Fruit fly (Drosophila melanogaster) whole organism, embryonic: ENCODE results near the gene org-1.
A peak's percentile ranks its signal among the peaks of the same experiment; 100 is the strongest.

Experiments used
- Ada2b ChIP-seq: fragments of 200-800 bp; sonication (Bioruptor generic); IDR thresholded peaks from 2 replicates; pipeline ENCODE4 v1.3.6; 2022; ENCODE audit warnings: missing biosample characterization, missing genetic modification characterization
- Bteb2 ChIP-seq: fragments of 200-800 bp; sonication (Bioruptor generic); optimal IDR thresholded peaks from 2 replicates; lab custom pipeline; 2016; ENCODE audit warnings: missing biosample characterization, missing genetic modification characterization
- CG10959 ChIP-seq: fragments of 200-800 bp; sonication (Bioruptor generic); IDR thresholded peaks from 2 replicates; pipeline ENCODE4 v1.3.6; 2022; ENCODE audit warnings: missing biosample characterization, missing genetic modification characterization
- CG10979 ChIP-seq: fragments of 200-800 bp; sonication (Bioruptor generic); optimal IDR thresholded peaks from 2 replicates; lab custom pipeline; 2018; ENCODE audit warnings: missing biosample characterization, mild to moderate bottlenecking, missing genetic modification characterization, moderate library complexity
- CG13424 ChIP-seq: fragments of 200-800 bp; sonication (Bioruptor generic); optimal IDR thresholded peaks from 2 replicates; lab custom pipeline; 2019; ENCODE audit warnings: missing biosample characterization, mild to moderate bottlenecking, missing genetic modification characterization, moderate library complexity
- CG15601 ChIP-seq: fragments of 200-800 bp; sonication (Bioruptor generic); optimal IDR thresholded peaks from 3 replicates; lab custom pipeline; 2019; ENCODE audit warnings: missing biosample characterization, mild to moderate bottlenecking, missing genetic modification characterization, moderate library complexity
- CG1602 ChIP-seq: fragments of 200-800 bp; sonication (Bioruptor generic); optimal IDR thresholded peaks from 3 replicates; lab custom pipeline; 2016; ENCODE audit warnings: missing biosample characterization, missing genetic modification characterization
- CG1647 ChIP-seq: fragments of 200-800 bp; sonication (Bioruptor generic); optimal IDR thresholded peaks from 3 replicates; lab custom pipeline; 2016; ENCODE audit warnings: missing biosample characterization, missing genetic modification characterization
- CG16863 ChIP-seq: fragments of 200-800 bp; sonication (Bioruptor generic); optimal IDR thresholded peaks from 3 replicates; lab custom pipeline; 2016; ENCODE audit warnings: missing biosample characterization, missing genetic modification characterization
- CG1832 ChIP-seq: fragments of 200-800 bp; sonication (Bioruptor generic); optimal IDR thresholded peaks from 2 replicates; lab custom pipeline; 2017; ENCODE audit warnings: missing biosample characterization, mild to moderate bottlenecking, missing genetic modification characterization, inconsistent platforms
- CG18476 ChIP-seq: fragments of 200-800 bp; sonication (Bioruptor generic); optimal IDR thresholded peaks from 2 replicates; lab custom pipeline; 2016; ENCODE audit warnings: missing biosample characterization, mild to moderate bottlenecking, missing genetic modification characterization
- CG31388 ChIP-seq: fragments of 200-800 bp; sonication (Bioruptor generic); optimal IDR thresholded peaks from 2 replicates; lab custom pipeline; 2016; ENCODE audit warnings: missing biosample characterization, missing genetic modification characterization
- CG32532 ChIP-seq: fragments of 200-800 bp; sonication (Bioruptor generic); IDR thresholded peaks from 2 replicates; pipeline ENCODE4 v1.3.6; 2022; ENCODE audit warnings: missing biosample characterization, missing genetic modification characterization
- CG43689 ChIP-seq: fragments of 200-800 bp; sonication (Bioruptor generic); IDR thresholded peaks from 2 replicates; pipeline ENCODE4 v1.3.6; 2022; ENCODE audit warnings: missing biosample characterization, missing genetic modification characterization
- CG4404 ChIP-seq: fragments of 200-800 bp; sonication (Bioruptor generic); IDR thresholded peaks from 2 replicates; pipeline ENCODE4 v1.3.6; 2022; ENCODE audit warnings: missing biosample characterization, missing genetic modification characterization
- CG4707 ChIP-seq: fragments of 200-800 bp; sonication (Bioruptor generic); optimal IDR thresholded peaks from 2 replicates; lab custom pipeline; 2018; ENCODE audit warnings: missing biosample characterization, mild to moderate bottlenecking, missing genetic modification characterization, moderate library complexity
- CG6654 ChIP-seq: fragments of 200-800 bp; sonication (Bioruptor generic); optimal IDR thresholded peaks from 2 replicates; lab custom pipeline; 2017; ENCODE audit warnings: missing biosample characterization, mild to moderate bottlenecking, missing genetic modification characterization
- CG7357 ChIP-seq: fragments of 200-800 bp; sonication (Bioruptor generic); IDR thresholded peaks from 3 replicates; pipeline ENCODE4 v1.3.6; 2022; ENCODE audit warnings: missing biosample characterization, missing genetic modification characterization
- CG8089 ChIP-seq: fragments of 200-800 bp; sonication (Bioruptor generic); optimal IDR thresholded peaks from 3 replicates; lab custom pipeline; 2016; ENCODE audit warnings: missing biosample characterization, missing genetic modification characterization
- CG8388 ChIP-seq: fragments of 200-800 bp; sonication (Bioruptor generic); optimal IDR thresholded peaks from 2 replicates; lab custom pipeline; 2019; ENCODE audit warnings: missing biosample characterization, mild to moderate bottlenecking, missing genetic modification characterization, moderate library complexity
- CG9727 ChIP-seq: fragments of 200-800 bp; sonication (Bioruptor generic); optimal IDR thresholded peaks from 3 replicates; lab custom pipeline; 2017; ENCODE audit warnings: missing biosample characterization, mild to moderate bottlenecking, missing genetic modification characterization
- CG9817 ChIP-seq: fragments of 200-800 bp; sonication (Bioruptor generic); optimal IDR thresholded peaks from 2 replicates; lab custom pipeline; 2018; ENCODE audit warnings: missing biosample characterization, mild to moderate bottlenecking, missing genetic modification characterization, moderate library complexity
- CTCF ChIP-seq: fragments of 200-800 bp; sonication (Bioruptor generic); optimal IDR thresholded peaks from 2 replicates; lab custom pipeline; 2017; ENCODE audit warnings: missing biosample characterization, mild to moderate bottlenecking, missing genetic modification characterization, moderate library complexity
- Dp ChIP-seq: fragments of 200-800 bp; sonication (Bioruptor generic); optimal IDR thresholded peaks from 2 replicates; lab custom pipeline; 2018; ENCODE audit warnings: missing biosample characterization, mild to moderate bottlenecking, missing genetic modification characterization, moderate library complexity
- Hmr ChIP-seq: fragments of 200-800 bp; sonication (Bioruptor generic); optimal IDR thresholded peaks from 3 replicates; lab custom pipeline; 2017; ENCODE audit warnings: mild to moderate bottlenecking, missing biosample characterization, missing genetic modification reagents, missing genetic modification characterization
- Hr3 ChIP-seq: fragments of 200-800 bp; sonication (Bioruptor generic); optimal IDR thresholded peaks from 3 replicates; lab custom pipeline; 2016; ENCODE audit warnings: missing biosample characterization, missing genetic modification characterization
- Jarid2 ChIP-seq: fragments of 200-800 bp; sonication (Bioruptor generic); optimal IDR thresholded peaks from 3 replicates; lab custom pipeline; 2017; ENCODE audit warnings: mild to moderate bottlenecking, missing biosample characterization, missing genetic modification reagents, missing genetic modification characterization
- Vsx1 ChIP-seq: fragments of 200-800 bp; sonication (Bioruptor generic); optimal IDR thresholded peaks from 2 replicates; lab custom pipeline; 2017; ENCODE audit warnings: missing biosample characterization, mild to moderate bottlenecking, missing genetic modification characterization, missing genetic modification reagents
- ara ChIP-seq: fragments of 200-800 bp; sonication (Bioruptor generic); IDR thresholded peaks from 2 replicates; pipeline ENCODE4 v1.3.6; 2022; ENCODE audit warnings: missing biosample characterization, missing genetic modification characterization
- br ChIP-seq: fragments of >200 bp; optimal IDR thresholded peaks from 2 replicates; lab custom pipeline; 2017
- btn ChIP-seq: fragments of 200-800 bp; sonication (Bioruptor generic); optimal IDR thresholded peaks from 2 replicates; lab custom pipeline; 2016; ENCODE audit warnings: missing biosample characterization, missing genetic modification characterization
- cas ChIP-seq: fragments of 200-800 bp; sonication (Bioruptor generic); IDR thresholded peaks from 2 replicates; pipeline ENCODE4 v1.3.6; 2022; ENCODE audit warnings: missing biosample characterization, missing genetic modification characterization
- caup ChIP-seq: fragments of 200-800 bp; sonication (Bioruptor generic); optimal IDR thresholded peaks from 3 replicates; lab custom pipeline; 2017; ENCODE audit warnings: missing biosample characterization, mild to moderate bottlenecking, missing genetic modification characterization, moderate library complexity; ENCODE audit not compliant: severe bottlenecking
- esg ChIP-seq: fragments of 200-800 bp; sonication (Bioruptor generic); conservative IDR thresholded peaks from 2 replicates; pipeline ENCODE4 v1.3.6; 2022; ENCODE audit warnings: missing biosample characterization, missing genetic modification characterization
- ewg ChIP-seq: fragments of 200-800 bp; sonication (Bioruptor generic); optimal IDR thresholded peaks from 3 replicates; lab custom pipeline; 2017; ENCODE audit warnings: mild to moderate bottlenecking, missing biosample characterization, missing genetic modification reagents, missing genetic modification characterization
- fd64A ChIP-seq: fragments of 200-800 bp; sonication (Bioruptor generic); optimal IDR thresholded peaks from 3 replicates; lab custom pipeline; 2018; ENCODE audit warnings: missing biosample characterization, mild to moderate bottlenecking, missing genetic modification characterization
- ftz-f1 ChIP-seq: fragments of 200-800 bp; sonication (Bioruptor generic); optimal IDR thresholded peaks from 2 replicates; lab custom pipeline; 2016; ENCODE audit warnings: missing biosample characterization, missing genetic modification characterization
- gcm2 ChIP-seq: fragments of 200-800 bp; sonication (Bioruptor generic); optimal IDR thresholded peaks from 2 replicates; lab custom pipeline; 2016; ENCODE audit warnings: missing biosample characterization, missing genetic modification characterization
- gfzf ChIP-seq: fragments of 200-800 bp; sonication (Bioruptor generic); optimal IDR thresholded peaks from 2 replicates; lab custom pipeline; 2016; ENCODE audit warnings: missing biosample characterization, mild to moderate bottlenecking, missing genetic modification characterization, moderate library complexity
- hth ChIP-seq: fragments of >200 bp; optimal IDR thresholded peaks from 2 replicates; lab custom pipeline; 2017; ENCODE audit warnings: inconsistent platforms
- klu ChIP-seq: fragments of 200-800 bp; sonication (Bioruptor generic); IDR thresholded peaks from 2 replicates; pipeline ENCODE4 v1.3.6; 2022; ENCODE audit warnings: missing biosample characterization, missing genetic modification characterization
- mirr ChIP-seq: fragments of 200-800 bp; sonication (Bioruptor generic); optimal IDR thresholded peaks from 3 replicates; lab custom pipeline; 2018; ENCODE audit warnings: missing biosample characterization, mild to moderate bottlenecking, missing genetic modification characterization
- nau ChIP-seq: fragments of 200-800 bp; sonication (Bioruptor generic); optimal IDR thresholded peaks from 3 replicates; lab custom pipeline; 2017; ENCODE audit warnings: missing biosample characterization, mild to moderate bottlenecking, missing genetic modification characterization, missing genetic modification reagents
- nmo ChIP-seq: fragments of 200-800 bp; sonication (Bioruptor generic); optimal IDR thresholded peaks from 2 replicates; lab custom pipeline; 2018; ENCODE audit warnings: missing biosample characterization, mild to moderate bottlenecking, missing genetic modification characterization, moderate library complexity
- repo ChIP-seq: fragments of 200-800 bp; sonication (Bioruptor generic); optimal IDR thresholded peaks from 2 replicates; lab custom pipeline; 2016; ENCODE audit warnings: missing biosample characterization, missing genetic modification characterization
- ro ChIP-seq: fragments of 200-800 bp; sonication (Bioruptor generic); IDR thresholded peaks from 2 replicates; pipeline ENCODE4 v1.3.6; 2022; ENCODE audit warnings: missing biosample characterization, missing genetic modification characterization
- run ChIP-seq: fragments of 200-800 bp; sonication (Bioruptor generic); optimal IDR thresholded peaks from 3 replicates; lab custom pipeline; 2018; ENCODE audit warnings: missing biosample characterization, mild to moderate bottlenecking, missing genetic modification characterization
- sisA ChIP-seq: fragments of 200-800 bp; sonication (Bioruptor generic); IDR thresholded peaks from 2 replicates; pipeline ENCODE4 v1.3.6; 2022; ENCODE audit warnings: missing biosample characterization, missing genetic modification characterization
- tin ChIP-seq: fragments of 200-800 bp; sonication (Bioruptor generic); optimal IDR thresholded peaks from 3 replicates; lab custom pipeline; 2016; ENCODE audit warnings: missing biosample characterization, missing genetic modification characterization
- unpg ChIP-seq: fragments of 200-800 bp; sonication (Bioruptor generic); optimal IDR thresholded peaks from 3 replicates; lab custom pipeline; 2018; ENCODE audit warnings: missing biosample characterization, mild to moderate bottlenecking, missing genetic modification characterization, moderate library complexity
- zfh1 ChIP-seq: fragments of 200-800 bp; sonication (Bioruptor generic); IDR thresholded peaks from 3 replicates; pipeline ENCODE4 v1.3.6; 2022; ENCODE audit warnings: missing biosample characterization, missing genetic modification characterization

Gene org-1

DNA sequence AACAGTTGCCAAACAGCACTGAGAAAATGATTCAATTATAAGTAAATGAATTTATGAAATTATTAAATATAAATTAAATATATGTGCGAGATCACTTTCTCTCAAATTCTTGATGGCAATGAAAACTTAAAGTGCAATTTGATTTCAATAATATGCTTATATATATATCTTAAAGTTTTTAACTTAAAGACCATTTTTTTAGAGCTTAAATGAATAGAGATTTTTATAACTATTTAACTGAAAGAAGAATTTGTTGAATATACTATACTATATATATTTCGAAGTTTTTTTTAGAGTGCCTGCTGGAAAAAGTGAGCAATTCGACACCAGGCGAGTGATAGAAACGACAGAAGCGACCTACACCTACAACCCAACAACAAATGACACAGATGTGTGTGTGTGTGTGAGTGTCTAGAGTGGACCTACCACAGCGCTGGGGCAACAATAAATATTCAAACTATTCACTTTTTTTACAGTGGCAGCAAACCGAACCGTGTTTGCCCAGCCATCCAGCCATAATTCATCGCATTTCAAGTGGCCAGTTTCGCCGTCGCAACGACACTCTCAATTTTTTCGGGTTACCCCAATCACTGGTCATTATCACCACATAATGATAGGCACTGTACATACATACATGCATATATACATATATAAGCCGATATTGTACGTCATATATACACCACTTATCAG lies 9.8 kb downstream of the org-1 start (continued):
- TF ChIP-seq Hr3 (GFP tag; lab: Kevin White, UChicago): peak; percentile 45
- TF ChIP-seq CG43689 (GFP tag; lab: Robert Waterston, UW): no peak
- no peak for TF ChIP-seq Ada2b (GFP tag; lab: Robert Waterston, UW)
- peak; percentile 84 for TF ChIP-seq CG9727 (GFP tag; lab: Kevin White, UChicago)
- no peak for TF ChIP-seq gfzf
- peak; percentile 34 for TF ChIP-seq CG1602 (GFP tag; lab: Kevin White, UChicago)
- 0 out of 2 replicates have a peak, but pooled peaks have one; percentile 17 for TF ChIP-seq esg
- TF ChIP-seq ewg (GFP tag; lab: Kevin White, UChicago): no peak
- TF ChIP-seq gcm2 (GFP tag; lab: Kevin White, UChicago): no peak
- peak; percentile 29; the same call in 1 of the 2 replicates for TF ChIP-seq CG10959
- no peak for TF ChIP-seq Bteb2 (GFP tag; lab: Kevin White, UChicago)
- no peak for TF ChIP-seq run (tag; lab: Kevin White, UChicago)
- no peak for TF ChIP-seq Jarid2 (GFP tag; lab: Kevin White, UChicago)
- no peak for TF ChIP-seq CG8089 (GFP tag; lab: Kevin White, UChicago)
- TF ChIP-seq CG16863 (GFP tag; lab: Kevin White, UChicago): no peak
- TF ChIP-seq Vsx1: no peak
- TF ChIP-seq CG18476: no peak
- no peak for TF ChIP-seq ara (GFP tag; lab: Robert Waterston, UW)
- TF ChIP-seq CG4404 (GFP tag; lab: Robert Waterston, UW): peak; percentile 62
- TF ChIP-seq caup (GFP tag; lab: Kevin White, UChicago): no peak
- TF ChIP-seq cas: no peak
- TF ChIP-seq tin (GFP tag; lab: Kevin White, UChicago): peak; percentile 5
- no peak for TF ChIP-seq br (lab: Kevin White, UChicago)
- TF ChIP-seq fd64A (GFP tag; lab: Kevin White, UChicago): no peak
- TF ChIP-seq CG6654: no peak
- peak; percentile 63 for TF ChIP-seq unpg (GFP tag; lab: Kevin White, UChicago)
- TF ChIP-seq CG9817 (tag; lab: Kevin White, UChicago): no peak
- peak; percentile 61 for TF ChIP-seq CG15601 (tag; lab: Kevin White, UChicago)
- peak; percentile 46 for TF ChIP-seq Hmr
- TF ChIP-seq Dp (GFP tag; lab: Kevin White, UChicago): no peak
- TF ChIP-seq CG32532 (GFP tag; lab: Robert Waterston, UW): no peak
- peak; percentile 69 for TF ChIP-seq CG13424 (tag; lab: Kevin White, UChicago)
- TF ChIP-seq CG31388 (GFP tag; lab: Kevin White, UChicago): no peak
- peak; percentile 79 for TF ChIP-seq nmo (GFP tag; lab: Kevin White, UChicago)
- TF ChIP-seq CG8388 (GFP tag; lab: Kevin White, UChicago): peak; percentile 72
- TF ChIP-seq ro (GFP tag; lab: Robert Waterston, UW): peak; percentile 14; the same call in 1 of the 2 replicates
- TF ChIP-seq repo (GFP tag; lab: Kevin White, UChicago): no peak
- no peak for TF ChIP-seq CG4707 (GFP tag; lab: Kevin White, UChicago)
- TF ChIP-seq nau: no peak
- no peak for TF ChIP-seq klu
- no peak for TF ChIP-seq hth (lab: Kevin White, UChicago)
- no peak for TF ChIP-seq CG1647 (GFP tag; lab: Kevin White, UChicago)
- no peak for TF ChIP-seq btn (GFP tag; lab: Kevin White, UChicago)
- no peak for TF ChIP-seq CTCF (GFP tag; lab: Kevin White, UChicago)
- TF ChIP-seq CG7357 (GFP tag; lab: Robert Waterston, UW): no peak; the same call in 2 of the 3 replicates
- peak; percentile 86 for TF ChIP-seq CG10979 (tag; lab: Kevin White, UChicago)
- peak; percentile 54 for TF ChIP-seq mirr (GFP tag; lab: Kevin White, UChicago)
- TF ChIP-seq zfh1 (GFP tag; lab: Robert Waterston, UW): no peak
- TF ChIP-seq sisA (GFP tag; lab: Robert Waterston, UW): peak; percentile 23; the same call in 1 of the 2 replicates
- no peak for TF ChIP-seq ftz-f1 (GFP tag; lab: Kevin White, UChicago)
- TF ChIP-seq CG1832: no peak
